Worm (Caenorhabditis elegans): ENCODE data around the gene crn-4.

The crn-4 gene

DNA sequence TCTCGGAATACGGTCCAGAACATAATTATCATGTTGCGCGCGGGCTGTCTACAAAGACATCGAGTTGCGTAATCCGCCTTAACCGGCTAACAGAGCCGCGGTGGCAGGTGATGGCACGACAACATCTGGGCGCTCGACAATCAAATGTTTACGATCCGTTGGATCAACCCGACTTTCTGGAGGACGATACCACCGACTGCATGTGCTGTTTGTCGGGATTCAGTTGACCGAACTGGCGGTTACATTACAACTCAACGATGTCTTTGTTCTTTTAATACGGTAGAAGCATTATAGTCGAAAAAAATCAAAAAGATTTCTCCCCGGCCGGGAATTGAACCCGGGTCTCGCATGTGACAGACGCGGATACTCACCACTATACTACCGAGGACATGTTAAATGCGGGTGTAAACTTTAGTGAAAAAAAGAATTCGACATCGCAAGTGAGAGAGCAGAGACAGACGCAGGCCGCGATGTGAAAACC is 31.0 kb downstream of the crn-4 start (continued):
- TF ChIP-seq lin-13 (GFP tag; optimal IDR thresholded peaks at IDR 0.05) (peak; percentile 61), fkh-4 (tag; optimal IDR thresholded peaks at IDR 0.05; ENCODE audit: borderline replicate concordance) (peak; percentile 7), unc-30 (tag; optimal IDR thresholded peaks at IDR 0.05) (no peak), pag-3 (tag; optimal IDR thresholded peaks at IDR 0.05; ENCODE audit: borderline replicate concordance, insufficient read depth) (peak; percentile 48), blmp-1 (tag; optimal IDR thresholded peaks at IDR 0.05) (peak; percentile 17), tbx-2 (tag; optimal IDR thresholded peaks at IDR 0.05) (peak; percentile 59), ces-1 (GFP tag; optimal IDR thresholded peaks at IDR 0.05) (no peak), nhr-237 (tag; optimal IDR thresholded peaks at IDR 0.05) (peak; percentile 23), unc-86 (tag; optimal IDR thresholded peaks at IDR 0.05) (peak; percentile 47), nhr-20 (tag; optimal IDR thresholded peaks at IDR 0.05) (peak; percentile 66), efl-1 (optimal IDR thresholded peaks at IDR 0.05) (peak; percentile 14 to 41), efl-1 (GFP tag; optimal IDR thresholded peaks at IDR 0.05 in 1 of 2) (peak in 1 of 2 experiments; percentile 94)

DNA sequence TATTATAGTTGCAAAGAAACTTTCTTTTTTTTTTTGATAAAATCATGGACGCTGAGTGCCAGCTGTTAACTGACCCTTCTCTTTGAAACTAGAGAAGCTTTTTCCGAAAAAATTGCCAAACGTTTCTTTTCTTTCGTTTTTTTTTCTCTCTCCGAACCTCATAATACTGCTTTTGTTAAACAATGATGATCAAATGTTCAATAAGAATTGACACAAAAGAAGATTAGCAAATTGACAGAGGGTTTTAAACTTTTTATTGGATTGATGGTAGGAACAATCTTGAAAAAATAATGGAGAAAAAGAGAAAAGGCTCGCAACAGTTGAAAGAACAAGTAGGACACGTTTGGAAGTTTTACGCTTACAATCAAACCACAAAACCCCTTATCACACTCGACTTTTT is 37.1 kb downstream of the crn-4 start, which contains the start of gene hex-1:
Gene hex-1, plus strand, starts transcription at position 301 of the 400 bp plus-strand sequence.
- no peak for TF ChIP-seq tlp-1 (tag; optimal IDR thresholded peaks at IDR 0.05)

DNA sequence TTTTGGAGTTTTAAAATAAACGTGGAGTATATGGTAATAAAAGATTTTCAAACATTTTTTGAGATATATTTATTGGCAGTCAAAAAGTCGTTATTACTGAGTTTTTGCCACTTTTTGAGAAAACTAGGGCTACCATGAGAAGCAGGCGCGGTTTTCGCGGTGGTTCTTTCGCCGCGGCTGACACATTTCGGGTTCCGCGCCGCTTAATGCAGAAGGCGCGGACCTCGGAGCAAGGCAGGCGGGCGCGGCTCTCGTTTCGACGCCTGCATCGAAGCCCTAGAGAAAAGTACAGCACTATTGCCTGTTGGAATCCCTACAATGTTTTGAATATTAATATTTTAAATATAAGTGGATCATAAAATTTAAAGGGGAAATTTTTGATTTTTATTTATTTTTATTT is 38.4 kb downstream of the crn-4 start:
- TF ChIP-seq fos-1 (tag; optimal IDR thresholded peaks at IDR 0.05), result no peak
- TF ChIP-seq snpc-4 (tag; optimal IDR thresholded peaks at IDR 0.05), result peak; percentile 61
- peak; percentile 27 for TF ChIP-seq rnt-1 (tag; optimal IDR thresholded peaks at IDR 0.05)

DNA sequence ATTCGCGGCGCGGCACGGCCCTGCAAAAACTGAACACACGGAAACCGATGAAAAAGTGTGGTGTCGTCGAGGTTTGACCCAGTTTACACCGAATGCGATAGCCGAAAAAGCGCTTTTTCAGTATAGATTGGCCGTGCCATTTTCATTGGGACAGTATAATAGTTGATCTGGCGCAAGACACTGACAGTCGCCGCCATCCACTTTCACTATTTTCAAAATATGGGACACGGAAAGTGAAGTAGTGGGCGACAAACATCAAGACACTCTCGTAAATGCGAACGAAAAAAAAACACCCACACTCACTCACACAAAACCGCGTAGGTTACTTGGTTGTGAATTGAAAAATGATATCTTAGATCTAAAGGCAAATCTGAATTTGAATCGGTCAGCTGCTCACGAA is 38.9 kb downstream of the crn-4 start:
- TF ChIP-seq fkh-10 (GFP tag; optimal IDR thresholded peaks at IDR 0.05), result no peak
- peak; percentile 98 for TF ChIP-seq blmp-1 (tag; optimal IDR thresholded peaks at IDR 0.05)

DNA sequence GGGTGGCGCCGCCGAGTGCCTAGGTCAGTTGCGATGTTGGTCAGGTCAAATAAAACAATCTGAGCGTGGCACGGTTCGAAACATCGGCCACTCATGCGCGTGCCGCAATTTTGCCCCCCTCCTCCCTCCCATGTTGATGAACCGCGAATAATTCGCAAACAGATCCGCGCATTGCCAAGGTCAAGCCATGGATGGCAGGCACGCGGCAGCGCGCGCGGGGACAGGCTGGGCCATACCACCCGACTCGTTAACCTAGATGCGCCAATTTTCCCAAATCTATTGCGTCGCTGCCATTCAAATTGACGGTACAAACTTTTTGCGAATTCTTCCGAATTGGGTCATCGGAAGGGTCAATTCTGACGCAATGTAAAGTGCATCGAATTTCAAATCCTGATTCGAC is 41.2 kb downstream of the crn-4 start:
- TF ChIP-seq lin-14 (GFP tag; optimal IDR thresholded peaks at IDR 0.05) (peak; percentile 61), mef-2 (tag; optimal IDR thresholded peaks at IDR 0.05) (no peak), snu-23 (GFP tag; optimal IDR thresholded peaks at IDR 0.05) (no peak), ceh-88 (GFP tag; IDR thresholded peaks at IDR 0.05) (no peak), fkh-8 (tag; optimal IDR thresholded peaks at IDR 0.05) (no peak), egl-13 (tag; optimal IDR thresholded peaks at IDR 0.05) (no peak), unc-62 (GFP tag; optimal IDR thresholded peaks at IDR 0.05) (no peak), nhr-85 (tag) (peak; percentile 81), pag-3 (tag; optimal IDR thresholded peaks at IDR 0.05; ENCODE audit: borderline replicate concordance, insufficient read depth) (no peak), swsn-7 (tag; optimal IDR thresholded peaks at IDR 0.05) (no peak), tlp-1 (tag; optimal IDR thresholded peaks at IDR 0.05) (no peak), fkh-4 (tag; optimal IDR thresholded peaks at IDR 0.05; ENCODE audit: borderline replicate concordance) (no peak), lsy-2 (tag; optimal IDR thresholded peaks at IDR 0.05) (no peak), C04F5.9 (tag; optimal IDR thresholded peaks at IDR 0.05) (no peak), egl-27 (tag; optimal IDR thresholded peaks at IDR 0.05) (peak in 1 of 2 experiments; percentile 5), ama-1 (optimal IDR thresholded peaks at IDR 0.05) (no peak), ceh-63 (GFP tag; optimal IDR thresholded peaks at IDR 0.05) (no peak), blmp-1 (tag; optimal IDR thresholded peaks at IDR 0.05) (peak; percentile 83), nhr-71 (tag; optimal IDR thresholded peaks at IDR 0.05) (no peak), hpl-2 (GFP tag; optimal IDR thresholded peaks at IDR 0.05) (no peak), hlh-17 (GFP tag; optimal IDR thresholded peaks at IDR 0.05; ENCODE audit: borderline replicate concordance) (no peak), nhr-76 (tag; optimal IDR thresholded peaks at IDR 0.05) (no peak), alr-1 (tag; optimal IDR thresholded peaks at IDR 0.05; ENCODE audit: borderline replicate concordance) (no peak), tbx-2 (tag; optimal IDR thresholded peaks at IDR 0.05) (no peak), unc-130 (tag; optimal IDR thresholded peaks at IDR 0.05) (no peak), efl-1 (optimal IDR thresholded peaks at IDR 0.05) (no peak), efl-1 (GFP tag; optimal IDR thresholded peaks at IDR 0.05 in 1 of 2) (peak in 1 of 2 experiments; percentile 60), ceh-90 (tag; optimal IDR thresholded peaks at IDR 0.05) (no peak), grh-1 (GFP tag; IDR thresholded peaks at IDR 0.05) (peak; percentile 41; the same call in 1 of the 2 replicates), sox-4 (tag; optimal IDR thresholded peaks at IDR 0.05) (no peak), isw-1 (GFP tag; IDR thresholded peaks at IDR 0.05) (no peak), ztf-11 (tag; optimal IDR thresholded peaks at IDR 0.05) (no peak), nhr-19 (GFP tag; conservative IDR thresholded peaks at IDR 0.05) (no peak; the same call in 1 of the 2 replicates), pax-3 (tag; optimal IDR thresholded peaks at IDR 0.05) (no peak), nhr-11 (tag; optimal IDR thresholded peaks at IDR 0.05) (no peak)
